Fruit fly (Drosophila melanogaster) whole organism, embryonic: Measurements from ENCODE around the gene Hexo1.

Source experiments
- Adf1 ChIP-seq: fragments of 200-800 bp; sonication (Bioruptor generic); IDR thresholded peaks from 2 replicates; pipeline ENCODE4 v1.3.6; 2022; ENCODE audit warnings: missing biosample characterization, missing genetic modification characterization
- CG12299 ChIP-seq: fragments of 200-800 bp; sonication (Bioruptor generic); optimal IDR thresholded peaks from 2 replicates; lab custom pipeline; 2018; ENCODE audit warnings: missing biosample characterization, mild to moderate bottlenecking, missing genetic modification characterization
- CG14050 ChIP-seq: fragments of 200-800 bp; sonication (Bioruptor generic); IDR thresholded peaks from 3 replicates; pipeline ENCODE4 v1.3.6; 2022; ENCODE audit warnings: missing biosample characterization, missing genetic modification characterization
- CG15479 ChIP-seq: fragments of 200-800 bp; sonication (Bioruptor generic); optimal IDR thresholded peaks from 3 replicates; lab custom pipeline; 2019; ENCODE audit warnings: missing biosample characterization, mild to moderate bottlenecking, missing genetic modification characterization, moderate library complexity
- CG16815 ChIP-seq: fragments of 200-800 bp; sonication (Bioruptor generic); optimal IDR thresholded peaks from 3 replicates; lab custom pipeline; 2017; ENCODE audit warnings: missing biosample characterization, mild to moderate bottlenecking, missing genetic modification characterization
- CG17328 ChIP-seq: fragments of 200-800 bp; sonication (Bioruptor generic); IDR thresholded peaks from 2 replicates; pipeline ENCODE4 v1.3.6; 2022; ENCODE audit warnings: missing biosample characterization, missing genetic modification characterization
- CG17385 ChIP-seq: fragments of 200-800 bp; sonication (Bioruptor generic); optimal IDR thresholded peaks from 3 replicates; lab custom pipeline; 2018; ENCODE audit warnings: missing biosample characterization, mild to moderate bottlenecking, missing genetic modification characterization
- CG31441 ChIP-seq: fragments of 200-800 bp; sonication (Bioruptor generic); IDR thresholded peaks from 2 replicates; pipeline ENCODE4 v1.3.6; 2022; ENCODE audit warnings: missing biosample characterization, missing genetic modification characterization
- CG5245 ChIP-seq: fragments of 200-800 bp; sonication (Bioruptor generic); optimal IDR thresholded peaks from 3 replicates; lab custom pipeline; 2016; ENCODE audit warnings: missing biosample characterization, missing genetic modification characterization
- CG9817 ChIP-seq: fragments of 200-800 bp; sonication (Bioruptor generic); optimal IDR thresholded peaks from 2 replicates; lab custom pipeline; 2018; ENCODE audit warnings: missing biosample characterization, mild to moderate bottlenecking, missing genetic modification characterization, moderate library complexity
- Dad ChIP-seq: fragments of 200-800 bp; sonication (Bioruptor generic); optimal IDR thresholded peaks from 3 replicates; lab custom pipeline; 2016; ENCODE audit warnings: missing biosample characterization, missing genetic modification characterization
- Ets65A ChIP-seq: fragments of 200-800 bp; sonication (Bioruptor generic); peaks from one replicate; lab custom pipeline; 2016; ENCODE audit warnings: missing biosample characterization, missing genetic modification characterization
- Hr3 ChIP-seq: fragments of 200-800 bp; sonication (Bioruptor generic); optimal IDR thresholded peaks from 3 replicates; lab custom pipeline; 2016; ENCODE audit warnings: missing biosample characterization, missing genetic modification characterization
- Hr51 ChIP-seq, 2 experiments: fragments of 200-800 bp; sonication (Bioruptor generic); optimal IDR thresholded peaks; 2 replicates in 1 of 2; 3 replicates in 1 of 2; lab custom pipeline; 2016 to 2018; ENCODE audit warnings: missing biosample characterization in 2 of 2, missing genetic modification characterization in 2 of 2, mild to moderate bottlenecking in 1 of 2, moderate library complexity in 1 of 2
- Mad ChIP-seq: fragments of 200-800 bp; sonication (Bioruptor generic); optimal IDR thresholded peaks from 2 replicates; lab custom pipeline; 2016; ENCODE audit warnings: missing biosample characterization, missing genetic modification characterization
- Mrtf ChIP-seq: fragments of 200-800 bp; sonication (Bioruptor generic); IDR thresholded peaks from 3 replicates; pipeline ENCODE4 v1.3.6; 2022; ENCODE audit warnings: missing biosample characterization, missing genetic modification characterization
- NC2α ChIP-seq: fragments of 200-800 bp; sonication (Bioruptor generic); optimal IDR thresholded peaks from 2 replicates; lab custom pipeline; 2016; ENCODE audit warnings: missing biosample characterization, missing genetic modification characterization
- NFAT ChIP-seq: fragments of 200-800 bp; sonication (Bioruptor generic); IDR thresholded peaks from 2 replicates; pipeline ENCODE4 v1.3.6; 2022; ENCODE audit warnings: missing biosample characterization, missing genetic modification characterization
- Nf-YA ChIP-seq: fragments of 200-800 bp; sonication (Bioruptor generic); IDR thresholded peaks from 2 replicates; pipeline ENCODE4 v1.3.6; 2022; ENCODE audit warnings: missing biosample characterization, missing genetic modification characterization
- Rfx ChIP-seq: fragments of 200-800 bp; sonication (Bioruptor generic); IDR thresholded peaks from 2 replicates; pipeline ENCODE4 v1.3.6; 2022; ENCODE audit warnings: missing biosample characterization, missing genetic modification characterization
- Side ChIP-seq: fragments of 200-800 bp; sonication (Bioruptor generic); optimal IDR thresholded peaks from 2 replicates; lab custom pipeline; 2016; ENCODE audit warnings: missing biosample characterization, missing genetic modification characterization
- Ssrp ChIP-seq: fragments of 200-800 bp; sonication (Bioruptor generic); optimal IDR thresholded peaks from 2 replicates; lab custom pipeline; 2018; ENCODE audit warnings: missing biosample characterization, mild to moderate bottlenecking, missing genetic modification characterization, moderate library complexity
- al ChIP-seq: fragments of 200-800 bp; sonication (Bioruptor generic); IDR thresholded peaks from 2 replicates; pipeline ENCODE4 v1.3.6; 2022; ENCODE audit warnings: missing biosample characterization, missing genetic modification characterization
- az2 ChIP-seq: fragments of 200-800 bp; sonication (Bioruptor generic); optimal IDR thresholded peaks from 3 replicates; lab custom pipeline; 2016; ENCODE audit warnings: missing biosample characterization, missing genetic modification characterization
- bbx ChIP-seq: fragments of 200-800 bp; sonication (Bioruptor generic); IDR thresholded peaks from 2 replicates; pipeline ENCODE4 v1.3.6; 2022; ENCODE audit warnings: missing biosample characterization, missing genetic modification characterization; ENCODE audit not compliant: partially characterized antibody
- cas ChIP-seq: fragments of 200-800 bp; sonication (Bioruptor generic); IDR thresholded peaks from 2 replicates; pipeline ENCODE4 v1.3.6; 2022; ENCODE audit warnings: missing biosample characterization, missing genetic modification characterization
- cg ChIP-seq: fragments of 200-800 bp; sonication (Bioruptor generic); optimal IDR thresholded peaks from 3 replicates; lab custom pipeline; 2019; ENCODE audit warnings: missing biosample characterization, mild to moderate bottlenecking, missing genetic modification characterization, moderate library complexity
- da ChIP-seq: fragments of 200-800 bp; sonication (Bioruptor generic); optimal IDR thresholded peaks from 2 replicates; lab custom pipeline; 2016; ENCODE audit warnings: missing biosample characterization, missing genetic modification characterization
- dan ChIP-seq: fragments of 200-800 bp; sonication (Bioruptor generic); IDR thresholded peaks from 2 replicates; pipeline ENCODE4 v1.3.6; 2022; ENCODE audit warnings: missing biosample characterization, missing genetic modification characterization
- dpn ChIP-seq, 2 experiments: fragments of 200-800 bp; sonication (Bioruptor generic); optimal IDR thresholded peaks; 3 replicates each; lab custom pipeline; 2016; ENCODE audit warnings: missing biosample characterization in 2 of 2, missing genetic modification characterization in 2 of 2
- gce ChIP-seq: fragments of 200-800 bp; sonication (Bioruptor generic); IDR thresholded peaks from 3 replicates; pipeline ENCODE4 v1.3.6; 2022; ENCODE audit warnings: missing biosample characterization, missing genetic modification characterization
- gsb-n ChIP-seq: fragments of 200-800 bp; sonication (Bioruptor generic); optimal IDR thresholded peaks from 3 replicates; lab custom pipeline; 2018; ENCODE audit warnings: missing biosample characterization, mild to moderate bottlenecking, missing genetic modification characterization
- gt ChIP-seq: fragments of 200-800 bp; sonication (Bioruptor generic); IDR thresholded peaks from 2 replicates; pipeline ENCODE4 v1.3.6; 2022; ENCODE audit warnings: missing biosample characterization, missing genetic modification characterization
- hbn ChIP-seq: fragments of 200-800 bp; sonication (Bioruptor generic); IDR thresholded peaks from 2 replicates; pipeline ENCODE4 v1.3.6; 2022; ENCODE audit warnings: missing biosample characterization, missing genetic modification characterization; ENCODE audit not compliant: partially characterized antibody
- knrl ChIP-seq: fragments of 200-800 bp; sonication (Bioruptor generic); IDR thresholded peaks from 3 replicates; pipeline ENCODE4 v1.3.6; 2022; ENCODE audit warnings: missing biosample characterization, missing genetic modification characterization; ENCODE audit not compliant: partially characterized antibody
- lab ChIP-seq: fragments of 200-800 bp; sonication (Bioruptor generic); optimal IDR thresholded peaks from 3 replicates; lab custom pipeline; 2017; ENCODE audit warnings: missing biosample characterization, missing genetic modification characterization, mild to moderate bottlenecking, moderate library complexity, missing genetic modification reagents
- lbe ChIP-seq: fragments of 200-800 bp; sonication (Bioruptor generic); optimal IDR thresholded peaks from 2 replicates; lab custom pipeline; 2016; ENCODE audit warnings: missing biosample characterization, mild to moderate bottlenecking, missing genetic modification characterization
- lola ChIP-seq, 3 experiments: fragments of >200 bp in 2 of 3; fragments of 200-800 bp in 1 of 3; sonication (Bioruptor generic) in 1 of 3; optimal IDR thresholded peaks; 2 replicates each; lab custom pipeline; 2017 to 2019; ENCODE audit warnings: missing biosample characterization in 3 of 3, missing genetic modification characterization in 3 of 3, mild to moderate bottlenecking in 1 of 3, moderate library complexity in 1 of 3
- p53 ChIP-seq: fragments of 200-800 bp; sonication (Bioruptor generic); optimal IDR thresholded peaks from 2 replicates; lab custom pipeline; 2016; ENCODE audit warnings: missing biosample characterization, missing genetic modification characterization
- pan ChIP-seq, 4 experiments: fragments of >200 bp in 3 of 4; fragments of 200-800 bp in 1 of 4; sonication (Bioruptor generic) in 1 of 4; optimal IDR thresholded peaks in 3 of 4; IDR thresholded peaks in 1 of 4; 2 replicates each; pipeline versions ENCODE4 v1.3.6 to Lab custom; 2017 to 2022; ENCODE audit warnings: missing biosample characterization in 2 of 4, missing genetic modification characterization in 2 of 4, mixed read lengths in 1 of 4
- pb ChIP-seq: fragments of 200-800 bp; sonication (Bioruptor generic); optimal IDR thresholded peaks from 3 replicates; lab custom pipeline; 2016; ENCODE audit warnings: missing biosample characterization, missing genetic modification characterization
- pho ChIP-seq: fragments of 200-800 bp; sonication (Bioruptor generic); optimal IDR thresholded peaks from 2 replicates; lab custom pipeline; 2016; ENCODE audit warnings: missing biosample characterization, missing genetic modification characterization
- psq ChIP-seq: fragments of 200-800 bp; sonication (Bioruptor generic); optimal IDR thresholded peaks from 2 replicates; lab custom pipeline; 2017; ENCODE audit warnings: missing biosample characterization, missing genetic modification characterization
- pum ChIP-seq: fragments of 200-800 bp; sonication (Bioruptor generic); optimal IDR thresholded peaks from 2 replicates; lab custom pipeline; 2016; ENCODE audit warnings: missing biosample characterization, missing genetic modification characterization
- rib ChIP-seq: fragments of 200-800 bp; sonication (Bioruptor generic); IDR thresholded peaks from 2 replicates; pipeline ENCODE4 v1.3.6; 2022; ENCODE audit warnings: missing biosample characterization, missing genetic modification characterization
- sc ChIP-seq, 3 experiments: fragments of >200 bp in 2 of 3; fragments of 200-800 bp in 1 of 3; sonication (Bioruptor generic) in 1 of 3; optimal IDR thresholded peaks; 2 replicates in 2 of 3; 3 replicates in 1 of 3; lab custom pipeline; 2017; ENCODE audit warnings: mild to moderate bottlenecking in 1 of 3, missing biosample characterization in 1 of 3, missing genetic modification characterization in 1 of 3, missing genetic modification reagents in 1 of 3
- sens ChIP-seq: fragments of 200-800 bp; sonication (Bioruptor generic); peaks from one replicate; lab custom pipeline; 2016; ENCODE audit warnings: missing biosample characterization, missing genetic modification characterization
- sr ChIP-seq: fragments of 200-800 bp; sonication (Bioruptor generic); IDR thresholded peaks from 3 replicates; pipeline ENCODE4 v1.3.6; 2022; ENCODE audit warnings: missing biosample characterization, missing genetic modification characterization
- tgo ChIP-seq: fragments of 200-800 bp; sonication (Bioruptor generic); IDR thresholded peaks from 3 replicates; pipeline ENCODE4 v1.3.6; 2022; ENCODE audit warnings: missing biosample characterization, missing genetic modification characterization
- trem ChIP-seq: fragments of 200-800 bp; optimal IDR thresholded peaks from 3 replicates; lab custom pipeline; 2019; ENCODE audit warnings: missing biosample characterization, mild to moderate bottlenecking, missing genetic modification characterization, moderate library complexity
- wor ChIP-seq: fragments of 200-800 bp; sonication (Bioruptor generic); IDR thresholded peaks from 2 replicates; pipeline ENCODE4 v1.3.6; 2022; ENCODE audit warnings: missing biosample characterization, missing genetic modification characterization

The Hexo1 gene

DNA sequence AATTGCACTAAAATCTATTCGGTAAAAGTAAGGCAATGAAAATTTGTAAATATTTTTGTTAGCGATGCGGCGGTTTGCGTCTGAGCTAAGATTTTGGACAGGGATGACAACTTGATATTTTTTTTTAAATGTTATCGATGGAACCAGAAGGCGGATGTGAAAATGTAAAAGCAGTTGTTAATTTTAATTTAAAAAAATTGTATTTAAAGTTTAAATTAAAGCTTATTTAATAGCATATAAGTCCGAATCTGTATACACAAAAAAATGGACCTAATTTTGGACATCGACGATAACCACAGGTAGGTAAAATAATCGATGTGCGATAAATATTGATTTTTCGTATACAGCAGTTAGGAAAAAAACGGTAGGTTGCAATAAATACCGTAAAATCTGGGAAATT is 26.1 kb upstream of the Hexo1 start, which contains the start of the genes CG11586 and VhaM9.7-a:
Gene CG11586 (minus strand): TSS at position 87 of the 400 bp plus-strand sequence.
Gene VhaM9.7-a (plus strand): TSS at position 322 of the 400 bp plus-strand sequence.
- TF ChIP-seq pho (GFP tag; lab: Kevin White, UChicago): no peak
- no peak for TF ChIP-seq CG17385 (GFP tag; lab: Kevin White, UChicago)
- no peak for TF ChIP-seq NFAT
- TF ChIP-seq Adf1 (GFP tag; lab: Robert Waterston, UW): no peak
- TF ChIP-seq da (GFP tag; lab: Kevin White, UChicago): no peak
- no peak for TF ChIP-seq CG16815
- peak; percentile 82 for TF ChIP-seq Ets65A (GFP tag; lab: Kevin White, UChicago)
- 0 out of 2 replicates have a peak, but pooled peaks have one; percentile 22 for TF ChIP-seq CG31441
- no peak for TF ChIP-seq Mrtf
- no peak for TF ChIP-seq dan
- no peak for TF ChIP-seq al (GFP tag; lab: Robert Waterston, UW)
- TF ChIP-seq cg: no peak
- TF ChIP-seq lab (GFP tag; lab: Kevin White, UChicago): no peak
- no peak for TF ChIP-seq CG15479
- no peak for TF ChIP-seq CG17328 (GFP tag; lab: Robert Waterston, UW)
- peak; percentile 53 for TF ChIP-seq lbe (GFP tag; lab: Kevin White, UChicago)
- TF ChIP-seq Mad: peak; percentile 0
- TF ChIP-seq sc (optimal IDR thresholded peaks at IDR 0.05; lab: Kevin White, UChicago): no peak
- no peak for TF ChIP-seq sc (GFP tag; optimal IDR thresholded peaks at IDR 0.05; lab: Kevin White, UChicago)
- TF ChIP-seq sens: peak; percentile 74
- no peak for TF ChIP-seq CG12299 (tag; lab: Kevin White, UChicago)
- no peak for TF ChIP-seq Dad
- TF ChIP-seq trem (tag; lab: Kevin White, UChicago): peak; percentile 99
- TF ChIP-seq CG5245: no peak
- peak; percentile 69 for TF ChIP-seq knrl (GFP tag; lab: Robert Waterston, UW)
- peak in 1 of 2 experiments; percentile 14 for TF ChIP-seq dpn (GFP tag; optimal IDR thresholded peaks at IDR 0.05; lab: Kevin White, UChicago)
- no peak for TF ChIP-seq wor (GFP tag; lab: Robert Waterston, UW)
- no peak for TF ChIP-seq rib
- TF ChIP-seq Rfx (GFP tag; lab: Robert Waterston, UW): no peak
- TF ChIP-seq bbx: 0 out of 2 replicates have a peak, but pooled peaks have one; percentile 9
- TF ChIP-seq sr (GFP tag; lab: Robert Waterston, UW): no peak
- no peak for TF ChIP-seq p53 (GFP tag; lab: Kevin White, UChicago)
- no peak for TF ChIP-seq gt (GFP tag; lab: Robert Waterston, UW)
- TF ChIP-seq Nf-YA (GFP tag; lab: Robert Waterston, UW): no peak
- no peak for TF ChIP-seq pan (optimal IDR thresholded peaks at IDR 0.05; lab: Kevin White, UChicago)
- no peak for TF ChIP-seq pan (GFP tag; optimal IDR thresholded peaks at IDR 0.05 in 1 of 2, IDR thresholded peaks at IDR 0.05 in 1 of 2)
- no peak for TF ChIP-seq gce (GFP tag; lab: Robert Waterston, UW)
- TF ChIP-seq Side (GFP tag; lab: Kevin White, UChicago): no peak
- TF ChIP-seq pb (GFP tag; lab: Kevin White, UChicago): no peak
- TF ChIP-seq CG9817 (tag; lab: Kevin White, UChicago): no peak
- TF ChIP-seq az2: no peak
- no peak for TF ChIP-seq Hr51 (GFP tag; optimal IDR thresholded peaks at IDR 0.05; lab: Kevin White, UChicago)
- no peak for TF ChIP-seq NC2α (GFP tag; lab: Kevin White, UChicago)
- no peak for TF ChIP-seq pum
- TF ChIP-seq tgo (GFP tag; lab: Robert Waterston, UW): no peak
- peak; percentile 11 for TF ChIP-seq gsb-n (tag; lab: Kevin White, UChicago)
- TF ChIP-seq psq (GFP tag; lab: Kevin White, UChicago): no peak
- no peak for TF ChIP-seq cas (GFP tag; lab: Robert Waterston, UW)
- peak; percentile 8 for TF ChIP-seq Hr3 (GFP tag; lab: Kevin White, UChicago)
- peak in 1 of 3 experiments; percentile 11 for TF ChIP-seq lola (GFP tag; optimal IDR thresholded peaks at IDR 0.05; lab: Kevin White, UChicago)
- TF ChIP-seq hbn (GFP tag; lab: Robert Waterston, UW): peak; percentile 69
- TF ChIP-seq CG14050 (GFP tag; lab: Robert Waterston, UW): no peak
- TF ChIP-seq Ssrp (tag; lab: Kevin White, UChicago): no peak
